Worm (Caenorhabditis elegans) whole organism, L4 larva: ENCODE measurements around the gene flp-23.

ENCODE experiments used
- D1046.2 ChIP-seq: fragments of 200-800 bp; sonication (Bioruptor generic); IDR thresholded peaks from 2 replicates; pipeline ENCODE4 v1.3.6; 2022; ENCODE audit warnings: missing genetic modification characterization, missing compliant biosample characterization
- F26F4.8 ChIP-seq: fragments of 200-800 bp; sonication (Bioruptor generic); conservative IDR thresholded peaks from 2 replicates; pipeline ENCODE4 v1.3.6; 2022; ENCODE audit warnings: missing genetic modification characterization, missing compliant biosample characterization
- F37D6.2 ChIP-seq: sonication (generic microtip); optimal IDR thresholded peaks from 2 replicates; lab custom pipeline; 2016; ENCODE audit warnings: mild to moderate bottlenecking, missing genetic modification characterization, missing compliant biosample characterization
- F44E2.7 ChIP-seq: fragments of 200-800 bp; sonication (Bioruptor generic); IDR thresholded peaks from 2 replicates; pipeline ENCODE4 v2.1.2; 2022; ENCODE audit warnings: missing genetic modification characterization, missing compliant biosample characterization
- T20F7.1 ChIP-seq: fragments of 200-800 bp; sonication (Bioruptor generic); optimal IDR thresholded peaks from 2 replicates; lab custom pipeline; 2018; ENCODE audit warnings: mild to moderate bottlenecking, missing genetic modification characterization, missing compliant biosample characterization
- T26A8.4 ChIP-seq: fragments of 200-800 bp; sonication (Bioruptor generic); IDR thresholded peaks from 2 replicates; pipeline ENCODE4 v1.3.6; 2022; ENCODE audit warnings: missing genetic modification characterization, missing compliant biosample characterization
- Y5F2A.4 ChIP-seq: fragments of 200-800 bp; sonication (Bioruptor generic); optimal IDR thresholded peaks from 2 replicates; lab custom pipeline; 2018; ENCODE audit warnings: mild to moderate bottlenecking, missing genetic modification characterization, missing compliant biosample characterization
- Y75B8A.6 ChIP-seq: fragments of 200-800 bp; sonication (Bioruptor generic); IDR thresholded peaks from 2 replicates; pipeline ENCODE4 v1.3.6; 2022; ENCODE audit warnings: missing genetic modification reagents, missing genetic modification characterization, missing compliant biosample characterization
- ZK546.5 ChIP-seq, 2 experiments: sonication (generic microtip); optimal IDR thresholded peaks; 2 replicates each; lab custom pipeline; 2017; ENCODE audit warnings: missing biosample characterization in 2 of 2, missing genetic modification characterization in 2 of 2
- ceh-20 ChIP-seq: fragments of 200-800 bp; sonication (Bioruptor generic); IDR thresholded peaks from 2 replicates; pipeline ENCODE4 v1.3.6; 2022; ENCODE audit warnings: missing genetic modification reagents, missing genetic modification characterization, missing compliant biosample characterization
- ceh-44 ChIP-seq: fragments of 200-800 bp; sonication (Bioruptor generic); IDR thresholded peaks from 2 replicates; pipeline ENCODE4 v1.3.6; 2022; ENCODE audit warnings: missing genetic modification reagents, missing genetic modification characterization, missing compliant biosample characterization
- ctbp-1 ChIP-seq: fragments of 200-800 bp; sonication (Bioruptor generic); IDR thresholded peaks from 2 replicates; pipeline ENCODE4 v1.3.6; 2022; ENCODE audit warnings: missing genetic modification reagents, missing genetic modification characterization, missing compliant biosample characterization
- daf-12 ChIP-seq: fragments of 150-350 bp; optimal IDR thresholded peaks from 2 replicates; lab custom pipeline; 2014; ENCODE audit warnings: missing biosample characterization, missing genetic modification reagents, missing genetic modification characterization
- daf-16 ChIP-seq, 3 experiments: sonication (generic microtip); optimal IDR thresholded peaks; 2 replicates each; lab custom pipeline; 2016 to 2017; ENCODE audit warnings: missing genetic modification characterization in 3 of 3, missing genetic modification reagents in 3 of 3, mild to moderate bottlenecking in 2 of 3, missing compliant biosample characterization in 2 of 3, missing biosample characterization in 1 of 3, moderate library complexity in 1 of 3
- dmd-8 ChIP-seq: fragments of 200-800 bp; sonication (Bioruptor generic); IDR thresholded peaks from 2 replicates; pipeline ENCODE4 v1.3.6; 2022; ENCODE audit warnings: missing genetic modification characterization, missing compliant biosample characterization
- dmd-9 ChIP-seq: fragments of 200-800 bp; sonication (Bioruptor generic); IDR thresholded peaks from 2 replicates; pipeline ENCODE4 v1.3.6; 2022; ENCODE audit warnings: missing genetic modification reagents, missing genetic modification characterization, missing compliant biosample characterization
- fkh-10 ChIP-seq: fragments of 150-350 bp; optimal IDR thresholded peaks from 2 replicates; lab custom pipeline; 2014; ENCODE audit warnings: missing biosample characterization, missing genetic modification reagents, missing genetic modification characterization
- gei-8 ChIP-seq: fragments of 200-800 bp; sonication (Bioruptor generic); optimal IDR thresholded peaks from 2 replicates; lab custom pipeline; 2018; ENCODE audit warnings: mild to moderate bottlenecking, missing genetic modification characterization, missing compliant biosample characterization
- hmg-1.1 ChIP-seq: fragments of 200-800 bp; sonication (Bioruptor generic); IDR thresholded peaks from 2 replicates; pipeline ENCODE4 v1.3.6; 2022; ENCODE audit warnings: missing genetic modification reagents, missing genetic modification characterization, missing compliant biosample characterization
- lim-7 ChIP-seq: fragments of 200-800 bp; sonication (Bioruptor generic); IDR thresholded peaks from 2 replicates; pipeline ENCODE4 v1.3.6; 2022; ENCODE audit warnings: missing genetic modification characterization, missing compliant biosample characterization
- lin-13 ChIP-seq: fragments of 150-350 bp; optimal IDR thresholded peaks from 2 replicates; lab custom pipeline; 2014; ENCODE audit warnings: missing biosample characterization, missing genetic modification reagents, missing genetic modification characterization
- lsy-2 ChIP-seq, 2 experiments: fragments of 150-350 bp in 1 of 2; sonication (generic microtip) in 1 of 2; optimal IDR thresholded peaks; 2 replicates each; lab custom pipeline; 2014 to 2017; ENCODE audit warnings: missing biosample characterization in 2 of 2, missing genetic modification characterization in 2 of 2
- madf-5 ChIP-seq, 2 experiments: fragments of 200-800 bp; sonication (Bioruptor generic); IDR thresholded peaks; 2 replicates each; pipeline ENCODE4 v1.3.6; 2022; ENCODE audit warnings: missing compliant biosample characterization in 2 of 2, missing genetic modification characterization in 2 of 2
- mdl-1 ChIP-seq, 2 experiments: fragments of 150-350 bp in 1 of 2; sonication (generic microtip) in 1 of 2; optimal IDR thresholded peaks; 2 replicates each; lab custom pipeline; 2014 to 2017; ENCODE audit warnings: missing biosample characterization in 2 of 2, missing genetic modification characterization in 2 of 2
- mdt-29 ChIP-seq: fragments of 200-800 bp; sonication (Bioruptor generic); IDR thresholded peaks from 2 replicates; pipeline ENCODE4 v1.3.6; 2022; ENCODE audit warnings: missing genetic modification reagents, missing genetic modification characterization, missing compliant biosample characterization
- mes-2 ChIP-seq: sonication (generic microtip); optimal IDR thresholded peaks from 2 replicates; lab custom pipeline; 2016; ENCODE audit warnings: missing genotype, mild to moderate bottlenecking, missing genetic modification characterization, missing compliant biosample characterization; ENCODE audit not compliant: poor library complexity, severe bottlenecking
- nhr-237 ChIP-seq: sonication (generic microtip); optimal IDR thresholded peaks from 2 replicates; lab custom pipeline; 2017; ENCODE audit warnings: missing biosample characterization, missing genetic modification characterization
- nhr-28 ChIP-seq: fragments of 150-350 bp; optimal IDR thresholded peaks from 2 replicates; lab custom pipeline; 2014; ENCODE audit warnings: missing biosample characterization, missing genetic modification characterization
- nhr-41 ChIP-seq: fragments of 200-800 bp; sonication (Bioruptor generic); IDR thresholded peaks from 2 replicates; pipeline ENCODE4 v1.3.6; 2022; ENCODE audit warnings: missing genetic modification reagents, missing genetic modification characterization, missing compliant biosample characterization
- nhr-48 ChIP-seq: sonication (generic microtip); optimal IDR thresholded peaks from 2 replicates; lab custom pipeline; 2016; ENCODE audit warnings: mild to moderate bottlenecking, missing genetic modification characterization, missing compliant biosample characterization
- pha-4 ChIP-seq, 2 experiments: fragments of 150-350 bp in 1 of 2; fragments of 200-800 bp in 1 of 2; sonication (Bioruptor generic) in 1 of 2; IDR thresholded peaks in 1 of 2; optimal IDR thresholded peaks in 1 of 2; 2 replicates each; pipeline versions ENCODE4 v1.3.6 to Lab custom; 2014 to 2022; ENCODE audit warnings: missing genetic modification characterization in 2 of 2, missing genetic modification reagents in 2 of 2, missing biosample characterization in 1 of 2, missing compliant biosample characterization in 1 of 2
- pqm-1 ChIP-seq: sonication (generic microtip); optimal IDR thresholded peaks from 2 replicates; lab custom pipeline; 2017; ENCODE audit warnings: missing biosample characterization, missing genetic modification characterization
- rbr-2 ChIP-seq: sonication (generic microtip); optimal IDR thresholded peaks from 2 replicates; lab custom pipeline; 2016; ENCODE audit warnings: missing genotype, missing genetic modification characterization, missing compliant biosample characterization
- saeg-2 ChIP-seq: fragments of 200-800 bp; sonication (Bioruptor generic); IDR thresholded peaks from 2 replicates; pipeline ENCODE4 v1.3.6; 2022; ENCODE audit warnings: missing genetic modification reagents, missing genetic modification characterization, missing compliant biosample characterization
- snpc-1.2 ChIP-seq: fragments of 200-800 bp; sonication (Bioruptor generic); IDR thresholded peaks from 2 replicates; pipeline ENCODE4 v1.3.6; 2022; ENCODE audit warnings: missing genetic modification reagents, missing genetic modification characterization, missing compliant biosample characterization
- snpc-4 ChIP-seq: fragments of 150-350 bp; optimal IDR thresholded peaks from 2 replicates; lab custom pipeline; 2014; ENCODE audit warnings: missing biosample characterization, missing genetic modification characterization
- tag-97 ChIP-seq: fragments of 200-800 bp; sonication (Bioruptor generic); IDR thresholded peaks from 2 replicates; pipeline ENCODE4 v1.3.6; 2022; ENCODE audit warnings: missing genetic modification characterization, missing compliant biosample characterization
- unc-130 ChIP-seq: sonication (generic microtip); optimal IDR thresholded peaks from 2 replicates; lab custom pipeline; 2016; ENCODE audit warnings: missing genetic modification reagents, missing genetic modification characterization, missing compliant biosample characterization
- vab-7 ChIP-seq: fragments of 200-800 bp; sonication (Bioruptor generic); IDR thresholded peaks from 2 replicates; pipeline ENCODE4 v1.3.6; 2022; ENCODE audit warnings: missing genetic modification reagents, missing genetic modification characterization, missing compliant biosample characterization
- zfp-2 ChIP-seq: sonication (generic microtip); optimal IDR thresholded peaks from 2 replicates; lab custom pipeline; 2016; ENCODE audit warnings: mild to moderate bottlenecking, missing genetic modification characterization, missing compliant biosample characterization
- zip-2 ChIP-seq: fragments of 150-350 bp; optimal IDR thresholded peaks from 2 replicates; lab custom pipeline; 2014; ENCODE audit warnings: missing biosample characterization, missing genetic modification characterization
- ztf-11 ChIP-seq: fragments of 150-350 bp; optimal IDR thresholded peaks from 2 replicates; lab custom pipeline; 2014; ENCODE audit warnings: missing biosample characterization, missing genetic modification characterization

The flp-23 gene

DNA sequence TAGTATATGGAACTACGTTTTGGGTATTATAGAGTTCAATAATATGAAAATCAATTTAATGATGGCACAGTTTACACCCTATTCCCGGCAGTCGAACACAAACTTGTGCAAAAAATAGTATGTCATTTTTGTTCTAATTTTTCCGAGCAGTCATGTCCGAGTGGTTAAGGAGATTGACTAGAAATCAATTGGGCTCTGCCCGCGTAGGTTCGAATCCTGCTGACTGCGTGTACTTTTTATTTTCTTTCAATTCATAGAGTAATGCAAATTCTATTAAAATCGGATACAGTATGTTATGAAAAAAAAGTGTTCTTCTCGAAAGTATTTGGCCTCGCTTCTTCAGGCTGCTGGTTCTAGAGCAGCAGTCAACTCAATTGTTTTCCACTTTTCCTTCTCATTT lies 4.5 kb upstream of the flp-23 start:
- no peak for TF ChIP-seq zfp-2
- no peak for TF ChIP-seq nhr-48 (tag; lab: Kevin White, UChicago)
- no peak for TF ChIP-seq daf-12
- no peak for TF ChIP-seq snpc-4 (tag; lab: Kevin White, UChicago)
- TF ChIP-seq pha-4 (GFP tag; IDR thresholded peaks at IDR 0.05; lab: Robert Waterston, UW): peak; percentile 66; the same call in 1 of the 2 replicates
- TF ChIP-seq pha-4 (tag; optimal IDR thresholded peaks at IDR 0.05; lab: Kevin White, UChicago): no peak
- TF ChIP-seq lin-13 (GFP tag; lab: Kevin White, UChicago): no peak
- 0 out of 2 replicates have a peak, but pooled peaks have one; percentile 60 for TF ChIP-seq F44E2.7 (GFP tag; lab: Robert Waterston, UW)
- no peak for TF ChIP-seq mdt-29 (GFP tag; lab: Robert Waterston, UW)
- TF ChIP-seq tag-97 (GFP tag; lab: Robert Waterston, UW): no peak
- TF ChIP-seq daf-16 (GFP tag; optimal IDR thresholded peaks at IDR 0.05; lab: Kevin White, UChicago): peak in 1 of 2 experiments; percentile 45
- peak; percentile 35 for TF ChIP-seq daf-16 (tag; optimal IDR thresholded peaks at IDR 0.05; lab: Kevin White, UChicago)
- TF ChIP-seq nhr-28 (tag; lab: Kevin White, UChicago): no peak
- 0 out of 2 replicates have a peak, but pooled peaks have one; percentile 12 for TF ChIP-seq hmg-1.1 (GFP tag; lab: Robert Waterston, UW)
- TF ChIP-seq lim-7: peak; percentile 77
- TF ChIP-seq gei-8: no peak
- 0 out of 2 replicates have a peak, but pooled peaks have one; percentile 15 for TF ChIP-seq ceh-20 (GFP tag; lab: Robert Waterston, UW)
- no peak for TF ChIP-seq fkh-10 (GFP tag; lab: Kevin White, UChicago)
- peak; percentile 54 for TF ChIP-seq mes-2 (tag; lab: Kevin White, UChicago)
- TF ChIP-seq F37D6.2 (tag; lab: Kevin White, UChicago): no peak
- 0 out of 2 replicates have a peak, but pooled peaks have one; percentile 32 for TF ChIP-seq ctbp-1 (GFP tag; lab: Robert Waterston, UW)
- no peak for TF ChIP-seq lsy-2 (tag; optimal IDR thresholded peaks at IDR 0.05; lab: Kevin White, UChicago)
- peak; percentile 37; the same call in 1 of the 2 replicates for TF ChIP-seq snpc-1.2
- TF ChIP-seq zip-2 (tag; lab: Kevin White, UChicago): no peak
- peak; percentile 71 for TF ChIP-seq vab-7
- 0 out of 2 replicates have a peak, but pooled peaks have one; percentile 42 for TF ChIP-seq F26F4.8 (GFP tag; lab: Robert Waterston, UW)
- 0 out of 2 replicates have a peak, but pooled peaks have one; percentile 25 for TF ChIP-seq nhr-41 (GFP tag; lab: Robert Waterston, UW)
- no peak for TF ChIP-seq ZK546.5 (tag; optimal IDR thresholded peaks at IDR 0.05; lab: Kevin White, UChicago)
- no peak for TF ChIP-seq mdl-1 (tag; optimal IDR thresholded peaks at IDR 0.05; lab: Kevin White, UChicago)
- TF ChIP-seq dmd-9 (GFP tag; lab: Robert Waterston, UW): no peak
- TF ChIP-seq T20F7.1 (GFP tag; lab: Kevin White, UChicago): peak; percentile 13
- 0 out of 2 replicates have a peak, but pooled peaks have one; percentile 26 for TF ChIP-seq saeg-2 (GFP tag; lab: Robert Waterston, UW)
- 0 out of 2 replicates have a peak, but pooled peaks have one; percentile 39 for TF ChIP-seq ceh-44 (GFP tag; lab: Robert Waterston, UW)
- 0 out of 2 replicates have a peak, but pooled peaks have one; percentile 11 for TF ChIP-seq T26A8.4 (GFP tag; lab: Robert Waterston, UW)
- TF ChIP-seq D1046.2 (GFP tag; lab: Robert Waterston, UW): 0 out of 2 replicates have a peak, but pooled peaks have one; percentile 47
- peak; percentile 26 for TF ChIP-seq unc-130 (GFP tag; lab: Kevin White, UChicago)
- no peak for TF ChIP-seq nhr-237 (tag; lab: Kevin White, UChicago)
- TF ChIP-seq rbr-2 (tag; lab: Kevin White, UChicago): no peak
- no peak for TF ChIP-seq ztf-11 (tag; lab: Kevin White, UChicago)
- TF ChIP-seq Y75B8A.6 (GFP tag; lab: Robert Waterston, UW): no peak
- no peak for TF ChIP-seq dmd-8 (GFP tag; lab: Robert Waterston, UW)
- no peak for TF ChIP-seq pqm-1 (tag; lab: Kevin White, UChicago)
- no peak for TF ChIP-seq madf-5 (GFP tag; IDR thresholded peaks at IDR 0.05; lab: Robert Waterston, UW)
- no peak for TF ChIP-seq Y5F2A.4
